Fruit fly (Drosophila melanogaster): ENCODE measurements around the gene PVRAP.
A peak's percentile ranks its signal among the peaks of the same experiment; 100 is the strongest.

The PVRAP gene

DNA sequence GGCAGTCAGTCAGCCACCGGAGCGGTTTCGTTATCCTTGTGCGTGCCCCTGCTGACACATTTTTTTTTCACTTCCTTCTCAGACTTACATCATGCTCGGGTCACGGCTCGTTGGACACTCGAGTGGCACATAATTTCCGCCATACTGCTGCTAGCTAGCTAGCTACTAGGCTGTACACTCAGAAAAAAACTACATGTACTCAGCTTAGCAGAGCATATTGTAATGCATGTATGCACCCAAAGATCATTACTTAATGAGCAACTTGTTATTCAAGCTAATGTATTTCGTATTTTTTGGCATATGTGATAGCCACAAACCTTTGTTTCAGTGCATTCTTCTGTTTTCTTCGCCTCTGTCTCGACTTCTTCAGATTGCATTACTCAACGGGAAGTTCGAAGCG, 32.6 kb upstream of the PVRAP start (continued):
- TF ChIP-seq zfh1 (GFP tag; IDR thresholded peaks at IDR 0.05) (peak; percentile 65; the same call in 2 of the 3 replicates), CHES-1-like (GFP tag; optimal IDR thresholded peaks at IDR 0.05) (no peak), Fer3 (tag; optimal IDR thresholded peaks at IDR 0.05) (no peak), CG9727 (GFP tag; optimal IDR thresholded peaks at IDR 0.05) (peak; percentile 18), CG7963 (GFP tag; IDR thresholded peaks at IDR 0.05; ENCODE audit: partially characterized antibody) (no peak), CG4404 (GFP tag; IDR thresholded peaks at IDR 0.05) (peak; percentile 43), fru (optimal IDR thresholded peaks at IDR 0.05) (no peak), HmgZ (tag; optimal IDR thresholded peaks at IDR 0.05) (no peak), CG6683 (GFP tag; optimal IDR thresholded peaks at IDR 0.05) (no peak), E2f2 (GFP tag; IDR thresholded peaks at IDR 0.05) (no peak), chn (GFP tag; optimal IDR thresholded peaks at IDR 0.05) (peak; percentile 20), wor (GFP tag; IDR thresholded peaks at IDR 0.05) (no peak), Xbp1 (GFP tag; optimal IDR thresholded peaks at IDR 0.05) (peak; percentile 19), yki (optimal IDR thresholded peaks at IDR 0.05) (no peak), psq (GFP tag; optimal IDR thresholded peaks at IDR 0.05) (no peak), Nf-YC (tag; optimal IDR thresholded peaks at IDR 0.05) (no peak), gem (tag; optimal IDR thresholded peaks at IDR 0.05) (peak; percentile 31), Ada2b (GFP tag; IDR thresholded peaks at IDR 0.05) (no peak), CG1602 (GFP tag; optimal IDR thresholded peaks at IDR 0.05) (no peak), D19A (tag; optimal IDR thresholded peaks at IDR 0.05) (no peak), phol (tag; optimal IDR thresholded peaks at IDR 0.05) (no peak), cwo (GFP tag; optimal IDR thresholded peaks at IDR 0.05) (no peak), CG18619 (GFP tag; optimal IDR thresholded peaks at IDR 0.05) (no peak), CG10462 (GFP tag; optimal IDR thresholded peaks at IDR 0.05) (peak; percentile 14), Sry-δ (GFP tag; optimal IDR thresholded peaks at IDR 0.05) (no peak), NfI (GFP tag; optimal IDR thresholded peaks at IDR 0.05) (no peak), CG11247 (GFP tag; IDR thresholded peaks at IDR 0.05) (no peak), Dbx (GFP tag; IDR thresholded peaks at IDR 0.05) (no peak), jumu (GFP tag; optimal IDR thresholded peaks at IDR 0.05) (no peak), Ets65A (GFP tag) (peak; percentile 92), prd (optimal IDR thresholded peaks at IDR 0.05) (no peak), prd (GFP tag; IDR thresholded peaks at IDR 0.05) (peak; percentile 46; the same call in 2 of the 3 replicates), HmgD (GFP tag; optimal IDR thresholded peaks at IDR 0.05) (no peak), CG16863 (GFP tag; optimal IDR thresholded peaks at IDR 0.05) (peak; percentile 21), CG31224 (GFP tag; IDR thresholded peaks at IDR 0.05) (no peak), z (GFP tag; IDR thresholded peaks at IDR 0.05) (no peak), Hr51 (GFP tag; optimal IDR thresholded peaks at IDR 0.05) (no peak), CG10565 (GFP tag; optimal IDR thresholded peaks at IDR 0.05) (no peak), chif (GFP tag; optimal IDR thresholded peaks at IDR 0.05) (peak in 1 of 2 experiments; percentile 20), CG13775 (GFP tag; optimal IDR thresholded peaks at IDR 0.05) (no peak), bigmax (GFP tag; optimal IDR thresholded peaks at IDR 0.05) (no peak), sr (GFP tag; IDR thresholded peaks at IDR 0.05) (no peak), CkIIα-i1 (GFP tag; IDR thresholded peaks at IDR 0.05) (no peak), Pdp1 (GFP tag; optimal IDR thresholded peaks at IDR 0.05) (no peak), CG6175 (GFP tag; IDR thresholded peaks at IDR 0.05) (no peak), peb (GFP tag; IDR thresholded peaks at IDR 0.05) (no peak), ato (GFP tag; IDR thresholded peaks at IDR 0.05; ENCODE audit: partially characterized antibody) (no peak), nom (GFP tag; optimal IDR thresholded peaks at IDR 0.05) (no peak), ro (GFP tag; IDR thresholded peaks at IDR 0.05) (no peak), ham (GFP tag; IDR thresholded peaks at IDR 0.05) (no peak)

Measured in whole organism, embryonic.